Worm (Caenorhabditis elegans) whole organism, late embryonic: ENCODE data around the gene F53H2.3.
A peak's percentile ranks its signal among the peaks of the same experiment; 100 is the strongest.

ENCODE experiments used
- K02D7.2 ChIP-seq: sonication (generic microtip); optimal IDR thresholded peaks from 2 replicates; lab custom pipeline; 2017; ENCODE audit warnings: mild to moderate bottlenecking, missing genetic modification characterization, missing compliant biosample characterization
- K09A11.1 ChIP-seq: sonication (generic microtip); optimal IDR thresholded peaks from 2 replicates; lab custom pipeline; 2017; ENCODE audit warnings: antibody characterized with exemption, mild to moderate bottlenecking, missing genetic modification characterization, missing compliant biosample characterization; ENCODE audit not compliant: insufficient read depth
- T23F11.4 ChIP-seq: fragments of 200-800 bp; sonication (Bioruptor generic); optimal IDR thresholded peaks from 2 replicates; lab custom pipeline; 2018; ENCODE audit warnings: mild to moderate bottlenecking, missing genetic modification characterization, missing compliant biosample characterization
- ahr-1 ChIP-seq: sonication (generic microtip); optimal IDR thresholded peaks from 2 replicates; lab custom pipeline; 2016; ENCODE audit warnings: missing genetic modification characterization, missing compliant biosample characterization
- ama-1 ChIP-seq: fragments of 150-350 bp; optimal IDR thresholded peaks from 2 replicates; lab custom pipeline; 2014
- ceh-18 ChIP-seq: sonication (generic microtip); optimal IDR thresholded peaks from 2 replicates; lab custom pipeline; 2016; ENCODE audit warnings: missing genetic modification characterization, missing compliant biosample characterization
- ceh-2 ChIP-seq: sonication (generic microtip); optimal IDR thresholded peaks from 2 replicates; lab custom pipeline; 2016; ENCODE audit warnings: missing genotype, missing genetic modification characterization, missing compliant biosample characterization
- ceh-24 ChIP-seq: sonication (generic microtip); optimal IDR thresholded peaks from 2 replicates; lab custom pipeline; 2016; ENCODE audit warnings: mild to moderate bottlenecking, missing genetic modification characterization, missing compliant biosample characterization
- ceh-30 ChIP-seq: fragments of 150-350 bp; optimal IDR thresholded peaks from 2 replicates; lab custom pipeline; 2014; ENCODE audit warnings: missing biosample characterization, missing genetic modification characterization
- ceh-31 ChIP-seq: sonication (generic microtip); optimal IDR thresholded peaks from 2 replicates; lab custom pipeline; 2016; ENCODE audit warnings: missing genetic modification characterization, missing compliant biosample characterization
- ceh-45 ChIP-seq: fragments of 200-800 bp; sonication (Bioruptor generic); IDR thresholded peaks from 2 replicates; pipeline ENCODE4 v1.3.6; 2022; ENCODE audit warnings: missing genetic modification reagents, missing genetic modification characterization, missing compliant biosample characterization
- ceh-48 ChIP-seq: sonication (generic microtip); optimal IDR thresholded peaks from 2 replicates; lab custom pipeline; 2016; ENCODE audit warnings: missing genetic modification characterization, inconsistent platforms, missing compliant biosample characterization
- ceh-6 ChIP-seq: fragments of 200-800 bp; sonication (Bioruptor generic); optimal IDR thresholded peaks from 2 replicates; lab custom pipeline; 2018; ENCODE audit warnings: mild to moderate bottlenecking, missing genetic modification characterization, missing compliant biosample characterization
- ceh-9 ChIP-seq: sonication (generic microtip); optimal IDR thresholded peaks from 2 replicates; lab custom pipeline; 2016; ENCODE audit warnings: mild to moderate bottlenecking, missing genetic modification characterization, inconsistent platforms, missing compliant biosample characterization
- dve-1 ChIP-seq: sonication (generic microtip); optimal IDR thresholded peaks from 2 replicates; lab custom pipeline; 2017; ENCODE audit warnings: antibody characterized with exemption, mild to moderate bottlenecking, missing genetic modification characterization, missing compliant biosample characterization
- elt-2 ChIP-seq: sonication (generic microtip); optimal IDR thresholded peaks from 2 replicates; lab custom pipeline; 2016; ENCODE audit warnings: missing genetic modification reagents, missing genetic modification characterization, missing compliant biosample characterization
- eyg-1 ChIP-seq: sonication (generic microtip); optimal IDR thresholded peaks from 2 replicates; lab custom pipeline; 2016; ENCODE audit warnings: missing genotype, missing genetic modification characterization, missing compliant biosample characterization
- fax-1 ChIP-seq: sonication (generic microtip); optimal IDR thresholded peaks from 2 replicates; lab custom pipeline; 2016; ENCODE audit warnings: missing genotype, missing genetic modification characterization, missing compliant biosample characterization
- fkh-10 ChIP-seq: fragments of 150-350 bp; optimal IDR thresholded peaks from 2 replicates; lab custom pipeline; 2014; ENCODE audit warnings: missing biosample characterization, missing genetic modification reagents, missing genetic modification characterization
- gmeb-2 ChIP-seq: sonication (generic microtip); optimal IDR thresholded peaks from 2 replicates; lab custom pipeline; 2016; ENCODE audit warnings: missing genetic modification characterization, inconsistent platforms, missing compliant biosample characterization
- hlh-30 ChIP-seq: sonication (generic microtip); optimal IDR thresholded peaks from 2 replicates; lab custom pipeline; 2017; ENCODE audit warnings: antibody characterized with exemption, missing genetic modification characterization, missing compliant biosample characterization; ENCODE audit not compliant: insufficient read depth
- hlh-6 ChIP-seq: sonication (generic microtip); optimal IDR thresholded peaks from 2 replicates; lab custom pipeline; 2016; ENCODE audit warnings: missing genotype, missing genetic modification characterization, missing compliant biosample characterization
- hlh-8 ChIP-seq: sonication (generic microtip); optimal IDR thresholded peaks from 2 replicates; lab custom pipeline; 2016; ENCODE audit warnings: missing genotype, missing genetic modification characterization, missing compliant biosample characterization
- lim-6 ChIP-seq: sonication (generic microtip); optimal IDR thresholded peaks from 2 replicates; lab custom pipeline; 2016; ENCODE audit warnings: missing genetic modification characterization, missing compliant biosample characterization
- madf-2 ChIP-seq: sonication (generic microtip); optimal IDR thresholded peaks from 2 replicates; lab custom pipeline; 2017; ENCODE audit warnings: missing genetic modification characterization, missing compliant biosample characterization
- nhr-11 ChIP-seq: fragments of 150-350 bp; optimal IDR thresholded peaks from 2 replicates; lab custom pipeline; 2014; ENCODE audit warnings: missing biosample characterization, missing genetic modification characterization
- nhr-232 ChIP-seq: sonication (generic microtip); optimal IDR thresholded peaks from 2 replicates; lab custom pipeline; 2016; ENCODE audit warnings: missing genetic modification characterization, missing compliant biosample characterization
- pat-9 ChIP-seq: fragments of 200-800 bp; sonication (Bioruptor generic); optimal IDR thresholded peaks from 2 replicates; lab custom pipeline; 2018; ENCODE audit warnings: mild to moderate bottlenecking, missing genetic modification characterization, moderate library complexity, missing compliant biosample characterization
- pax-1 ChIP-seq: fragments of 150-350 bp; optimal IDR thresholded peaks from 2 replicates; lab custom pipeline; 2014; ENCODE audit warnings: missing biosample characterization, missing genetic modification characterization
- pqm-1 ChIP-seq: sonication (generic microtip); optimal IDR thresholded peaks from 2 replicates; lab custom pipeline; 2016; ENCODE audit warnings: missing genetic modification characterization, missing compliant biosample characterization
- rnt-1 ChIP-seq: sonication (generic microtip); optimal IDR thresholded peaks from 2 replicates; lab custom pipeline; 2016; ENCODE audit warnings: missing genetic modification characterization, missing compliant biosample characterization
- sdc-2 ChIP-seq: sonication (generic microtip); optimal IDR thresholded peaks from 2 replicates; lab custom pipeline; 2016; ENCODE audit warnings: missing genotype, missing genetic modification characterization, missing compliant biosample characterization
- sox-2 ChIP-seq: fragments of 200-800 bp; sonication (Bioruptor generic); IDR thresholded peaks from 2 replicates; pipeline ENCODE4 v1.3.6; 2022; ENCODE audit warnings: missing genetic modification reagents, missing genetic modification characterization, missing compliant biosample characterization
- syd-9 ChIP-seq: sonication (generic microtip); optimal IDR thresholded peaks from 2 replicates; lab custom pipeline; 2016; ENCODE audit warnings: mild to moderate bottlenecking, missing genetic modification characterization, moderate library complexity, missing compliant biosample characterization
- tbx-7 ChIP-seq: sonication (generic microtip); optimal IDR thresholded peaks from 2 replicates; lab custom pipeline; 2016; ENCODE audit warnings: missing genotype, missing genetic modification characterization, missing compliant biosample characterization
- ttx-3 ChIP-seq: sonication (generic microtip); optimal IDR thresholded peaks from 2 replicates; lab custom pipeline; 2016; ENCODE audit warnings: missing genetic modification reagents, missing genetic modification characterization, missing compliant biosample characterization
- unc-3 ChIP-seq, 2 experiments: fragments of 200-800 bp in 1 of 2; sonication (Bioruptor generic) in 1 of 2; sonication (generic microtip) in 1 of 2; conservative IDR thresholded peaks in 1 of 2; optimal IDR thresholded peaks in 1 of 2; 2 replicates each; pipeline versions ENCODE4 v1.3.6 to Lab custom; 2016 to 2022; ENCODE audit warnings: missing compliant biosample characterization in 2 of 2, missing genetic modification characterization in 2 of 2, missing genetic modification reagents in 1 of 2
- unc-42 ChIP-seq: sonication (generic microtip); optimal IDR thresholded peaks from 2 replicates; lab custom pipeline; 2016; ENCODE audit warnings: missing genotype, missing genetic modification characterization, missing compliant biosample characterization
- unc-55 ChIP-seq: sonication (generic microtip); optimal IDR thresholded peaks from 2 replicates; lab custom pipeline; 2017; ENCODE audit warnings: missing biosample characterization, missing genetic modification reagents, missing genetic modification characterization
- unc-86 ChIP-seq: sonication (generic microtip); optimal IDR thresholded peaks from 2 replicates; lab custom pipeline; 2016; ENCODE audit warnings: missing genetic modification characterization, missing compliant biosample characterization
- ztf-16 ChIP-seq: sonication (generic microtip); optimal IDR thresholded peaks from 2 replicates; lab custom pipeline; 2017; ENCODE audit warnings: missing genetic modification characterization, missing compliant biosample characterization

F53H2.3 gene

DNA sequence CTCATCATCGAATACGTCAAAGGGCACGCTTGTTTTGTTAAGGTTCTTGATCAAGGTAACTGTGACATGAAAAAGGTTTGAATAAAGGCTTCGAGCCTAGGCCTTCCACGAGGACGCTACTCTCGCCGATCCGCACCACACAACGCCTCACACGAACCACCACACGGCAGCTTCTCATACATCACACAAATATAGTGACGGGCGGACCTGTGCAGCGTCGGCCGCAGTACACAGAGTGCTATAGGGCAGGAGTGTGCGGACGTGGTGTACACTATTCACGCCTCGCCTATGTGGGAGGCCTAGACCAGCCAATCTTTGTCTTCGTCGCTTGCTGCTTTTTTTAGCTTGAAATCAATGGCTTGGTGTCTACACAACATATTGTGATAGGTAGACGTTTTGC, 44.1 kb upstream of the F53H2.3 start:
- TF ChIP-seq hlh-30 (no peak), sdc-2 (tag; lab: Kevin White, UChicago) (peak; percentile 25), fkh-10 (GFP tag; lab: Kevin White, UChicago) (no peak), ceh-24 (tag; lab: Kevin White, UChicago) (no peak), ceh-31 (tag; lab: Kevin White, UChicago) (no peak), hlh-6 (peak; percentile 12), unc-55 (GFP tag; lab: Kevin White, UChicago) (no peak), ceh-45 (GFP tag; lab: Robert Waterston, UW) (no peak)

DNA sequence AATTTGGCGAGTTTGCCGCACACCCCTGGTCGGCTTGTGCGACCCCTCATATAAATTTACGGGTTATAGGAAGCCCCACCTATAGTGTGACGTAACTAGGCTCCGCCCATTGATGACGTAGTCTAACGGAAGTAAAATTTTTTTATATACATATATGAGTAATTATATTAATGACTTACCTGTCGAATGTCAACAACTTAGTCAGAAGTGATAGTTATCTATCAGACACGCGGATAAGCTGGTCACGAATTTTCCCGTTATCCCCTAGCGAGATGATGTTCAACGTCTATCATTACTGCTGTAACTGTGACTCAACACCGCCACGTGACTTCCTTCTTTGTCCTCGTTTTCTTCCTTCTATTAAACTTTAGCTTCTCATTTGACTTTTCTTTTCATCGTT, 42.3 kb upstream of the F53H2.3 start, which contains the start of gene srd-70:
TSS of gene srd-70 (plus strand) at position 301 of the 400 bp plus-strand sequence.
- TF ChIP-seq unc-42 (tag; lab: Kevin White, UChicago) = no peak
- TF ChIP-seq K02D7.2 (tag; lab: Kevin White, UChicago) = no peak
- TF ChIP-seq pqm-1 (tag; lab: Kevin White, UChicago) = no peak
- TF ChIP-seq elt-2 (tag; lab: Kevin White, UChicago) = no peak
- TF ChIP-seq syd-9 (tag; lab: Kevin White, UChicago) = no peak
- no peak for TF ChIP-seq hlh-6
- no peak for TF ChIP-seq ceh-2 (tag; lab: Kevin White, UChicago)
- no peak for TF ChIP-seq gmeb-2 (tag; lab: Kevin White, UChicago)
- no peak for TF ChIP-seq fax-1 (tag; lab: Kevin White, UChicago)
- no peak for TF ChIP-seq ama-1 (lab: Kevin White, UChicago)
- TF ChIP-seq sox-2 = no peak
- no peak for TF ChIP-seq hlh-8
- no peak for TF ChIP-seq nhr-232
- TF ChIP-seq unc-86 (tag; lab: Kevin White, UChicago) = no peak
- no peak for TF ChIP-seq ceh-31 (tag; lab: Kevin White, UChicago)
- TF ChIP-seq pat-9 (tag; lab: Kevin White, UChicago) = no peak
- no peak for TF ChIP-seq dve-1
- no peak for TF ChIP-seq rnt-1

DNA sequence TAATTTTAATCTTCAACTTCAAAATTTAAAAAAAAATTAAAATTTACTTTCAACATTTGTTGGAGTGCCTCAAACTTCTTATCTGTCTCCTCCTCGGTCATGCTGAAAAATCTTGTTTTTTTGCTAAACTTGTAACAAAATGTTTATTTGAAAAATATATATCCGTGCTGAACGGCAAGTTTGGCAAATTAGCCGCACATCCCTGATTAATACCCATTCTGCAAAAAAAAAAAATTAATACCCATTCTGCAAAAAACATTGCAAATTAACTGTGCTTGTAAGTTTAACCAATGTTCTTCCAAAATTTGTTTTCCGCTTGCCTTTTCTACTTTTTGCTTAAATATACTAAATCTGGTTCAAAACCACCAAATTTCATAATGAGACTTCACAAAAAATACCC, 41.5 kb upstream of the F53H2.3 start, which contains the start of gene F48F5.6:
TSS of gene F48F5.6 (minus strand) at position 101 of the 400 bp plus-strand sequence.
- TF ChIP-seq gmeb-2 (tag; lab: Kevin White, UChicago) (no peak), K02D7.2 (tag; lab: Kevin White, UChicago) (no peak), unc-55 (GFP tag; lab: Kevin White, UChicago) (no peak), unc-3 (GFP tag; conservative IDR thresholded peaks at IDR 0.05; lab: Robert Waterston, UW) (no peak), unc-3 (tag; optimal IDR thresholded peaks at IDR 0.05; lab: Kevin White, UChicago) (no peak), ceh-48 (tag; lab: Kevin White, UChicago) (no peak), tbx-7 (no peak), ahr-1 (no peak), T23F11.4 (GFP tag; lab: Kevin White, UChicago) (no peak), ceh-18 (tag; lab: Kevin White, UChicago) (no peak), hlh-6 (no peak), eyg-1 (tag; lab: Kevin White, UChicago) (no peak), nhr-11 (no peak), madf-2 (tag; lab: Kevin White, UChicago) (no peak), pax-1 (tag; lab: Kevin White, UChicago) (no peak), fkh-10 (GFP tag; lab: Kevin White, UChicago) (no peak), ttx-3 (tag; lab: Kevin White, UChicago) (no peak), rnt-1 (no peak), ztf-16 (no peak), ceh-6 (GFP tag; lab: Kevin White, UChicago) (no peak)

DNA sequence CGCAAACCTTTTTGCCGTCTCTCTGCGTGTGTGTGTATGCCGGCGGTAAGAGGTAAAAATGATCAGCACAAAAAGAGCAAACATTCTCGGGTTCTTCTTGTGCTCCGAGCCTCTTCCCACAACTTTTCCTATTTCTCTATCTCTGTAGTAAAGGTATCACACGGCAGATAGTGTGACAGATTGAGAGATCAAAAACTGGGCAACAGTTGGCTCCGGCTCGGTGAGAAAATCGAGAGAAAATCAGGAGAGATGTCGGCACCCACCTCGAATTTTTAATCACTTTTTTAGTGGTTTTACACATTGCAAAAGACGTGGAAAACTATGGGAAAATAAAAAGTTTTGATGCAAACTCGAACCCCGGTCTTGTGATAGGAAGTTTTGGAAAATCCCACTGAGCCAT, 40.2 kb upstream of the F53H2.3 start:
- TF ChIP-seq K09A11.1 (tag; lab: Kevin White, UChicago) (no peak), madf-2 (tag; lab: Kevin White, UChicago) (no peak), ceh-30 (tag; lab: Kevin White, UChicago) (no peak), ceh-9 (tag; lab: Kevin White, UChicago) (no peak), lim-6 (tag; lab: Kevin White, UChicago) (no peak), ceh-18 (tag; lab: Kevin White, UChicago) (peak; percentile 37)
